Worm (Caenorhabditis elegans): ENCODE measurements around the gene cest-28.

DNA sequence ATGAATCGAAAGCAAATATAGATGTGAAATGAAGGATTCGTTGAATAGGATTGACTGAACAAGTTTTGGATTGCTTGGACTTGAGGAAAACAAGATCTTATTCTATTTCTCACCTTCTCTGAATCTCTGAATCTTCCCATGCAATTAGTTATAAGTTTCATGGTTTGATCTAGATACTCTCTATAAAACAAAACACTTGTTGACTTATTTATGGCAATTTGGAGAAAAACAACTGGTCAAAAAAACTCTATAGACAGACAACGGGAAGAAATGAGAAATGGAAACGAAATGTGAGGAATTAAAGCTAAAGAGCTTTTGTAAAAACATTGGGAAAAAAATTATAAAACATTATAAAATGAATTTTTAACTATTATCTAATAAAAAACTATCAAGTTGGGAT is 25.0 kb downstream of the cest-28 start, which contains the start of gene W02F12.8:
- no peak for TF ChIP-seq scrt-1 (GFP tag; IDR thresholded peaks at IDR 0.05)
- no peak for TF ChIP-seq hmg-4 (GFP tag; optimal IDR thresholded peaks at IDR 0.05)
- no peak for TF ChIP-seq hmbx-1 (tag; optimal IDR thresholded peaks at IDR 0.05)
- no peak for TF ChIP-seq ama-1 (optimal IDR thresholded peaks at IDR 0.05)
- no peak for TF ChIP-seq tra-4 (tag; optimal IDR thresholded peaks at IDR 0.05)
- no peak for TF ChIP-seq tbx-37 (GFP tag; conservative IDR thresholded peaks at IDR 0.05)
- no peak for TF ChIP-seq ceh-36 (tag; optimal IDR thresholded peaks at IDR 0.05)
- TF ChIP-seq hnd-1 (tag; optimal IDR thresholded peaks at IDR 0.05) = no peak
- TF ChIP-seq sea-1 (GFP tag; conservative IDR thresholded peaks at IDR 0.05) = no peak
- TF ChIP-seq tbx-11 (GFP tag; IDR thresholded peaks at IDR 0.05) = no peak
- TF ChIP-seq F13C5.2 (tag; optimal IDR thresholded peaks at IDR 0.05) = no peak
